Worm (Caenorhabditis elegans) whole organism, L1 larva: ENCODE data around the gene K10B3.5.

ENCODE experiments used
- C16A3.4 ChIP-seq: fragments of 150-350 bp; optimal IDR thresholded peaks from 2 replicates; lab custom pipeline; 2014; ENCODE audit warnings: missing biosample characterization, missing genetic modification characterization
- C34B4.2 ChIP-seq: sonication (generic microtip); optimal IDR thresholded peaks from 2 replicates; lab custom pipeline; 2017; ENCODE audit warnings: mild to moderate bottlenecking, missing genetic modification characterization, missing compliant biosample characterization
- F16B12.6 ChIP-seq: fragments of 150-350 bp; optimal IDR thresholded peaks from 2 replicates; lab custom pipeline; 2014; ENCODE audit warnings: missing biosample characterization, missing genetic modification characterization
- aly-2 ChIP-seq: fragments of 150-350 bp; optimal IDR thresholded peaks from 2 replicates; lab custom pipeline; 2014; ENCODE audit warnings: missing biosample characterization, missing genetic modification characterization
- ama-1 ChIP-seq: fragments of 150-350 bp; optimal IDR thresholded peaks from 2 replicates; lab custom pipeline; 2014
- blmp-1 ChIP-seq: fragments of 150-350 bp; optimal IDR thresholded peaks from 2 replicates; lab custom pipeline; 2014; ENCODE audit warnings: missing biosample characterization, missing genetic modification characterization
- ceh-82 ChIP-seq, 3 experiments: fragments of 150-350 bp in 1 of 3; sonication (generic microtip) in 2 of 3; optimal IDR thresholded peaks; 2 replicates each; lab custom pipeline; 2014 to 2017; ENCODE audit warnings: missing biosample characterization in 3 of 3, missing genetic modification characterization in 3 of 3
- dpl-1 ChIP-seq, 3 experiments: fragments of 150-350 bp in 2 of 3; sonication (generic microtip) in 1 of 3; optimal IDR thresholded peaks; 2 replicates each; lab custom pipeline; 2014 to 2017; ENCODE audit warnings: missing biosample characterization in 3 of 3, missing genetic modification characterization in 3 of 3, missing genetic modification reagents in 3 of 3
- dsc-1 ChIP-seq: sonication (generic microtip); optimal IDR thresholded peaks from 2 replicates; lab custom pipeline; 2016; ENCODE audit warnings: mild to moderate bottlenecking, missing genetic modification characterization, missing compliant biosample characterization
- efl-1 ChIP-seq, 4 experiments: fragments of 150-350 bp; optimal IDR thresholded peaks in 3 of 4; peaks in 1 of 4; 1 replicate in 1 of 4; 2 replicates in 3 of 4; lab custom pipeline; 2014; ENCODE audit warnings: missing biosample characterization in 2 of 4, missing genetic modification characterization in 2 of 4, missing genetic modification reagents in 2 of 4
- elt-2 ChIP-seq: sonication (generic microtip); optimal IDR thresholded peaks from 2 replicates; lab custom pipeline; 2016; ENCODE audit warnings: missing genetic modification characterization, mild to moderate bottlenecking, inconsistent platforms, missing compliant biosample characterization, missing genetic modification reagents
- elt-3 ChIP-seq, 6 experiments: fragments of 150-350 bp in 1 of 6; sonication (generic microtip); optimal IDR thresholded peaks; 2 replicates each; lab custom pipeline; 2017 to 2018; ENCODE audit warnings: missing biosample characterization in 6 of 6, missing genetic modification characterization in 6 of 6, inconsistent platforms in 1 of 6
- fkh-10 ChIP-seq: sonication (generic microtip); optimal IDR thresholded peaks from 2 replicates; lab custom pipeline; 2017; ENCODE audit warnings: missing biosample characterization, missing genetic modification reagents, missing genetic modification characterization
- fkh-4 ChIP-seq: sonication (generic microtip); optimal IDR thresholded peaks from 2 replicates; lab custom pipeline; 2016; ENCODE audit warnings: missing compliant biosample characterization, missing genetic modification characterization, borderline replicate concordance
- hpl-2 ChIP-seq: fragments of 150-350 bp; optimal IDR thresholded peaks from 2 replicates; lab custom pipeline; 2014; ENCODE audit warnings: missing biosample characterization, missing genetic modification reagents, missing genetic modification characterization
- irx-1 ChIP-seq: sonication (generic microtip); optimal IDR thresholded peaks from 2 replicates; lab custom pipeline; 2016; ENCODE audit warnings: missing genetic modification characterization, missing compliant biosample characterization
- isw-1 ChIP-seq: fragments of 200-800 bp; sonication (Bioruptor generic); IDR thresholded peaks from 2 replicates; pipeline ENCODE4 v1.3.6; 2022; ENCODE audit warnings: missing genetic modification characterization, missing compliant biosample characterization
- jun-1 ChIP-seq: fragments of 150-350 bp; optimal IDR thresholded peaks from 2 replicates; lab custom pipeline; 2014; ENCODE audit warnings: missing biosample characterization, missing genetic modification reagents, missing genetic modification characterization
- lin-14 ChIP-seq: fragments of 200-800 bp; sonication (Bioruptor generic); optimal IDR thresholded peaks from 2 replicates; lab custom pipeline; 2018; ENCODE audit warnings: mild to moderate bottlenecking, missing genetic modification characterization, moderate library complexity, missing compliant biosample characterization
- lin-15B ChIP-seq: fragments of 150-350 bp; sonication (generic microtip); optimal IDR thresholded peaks from 3 replicates; lab custom pipeline; 2014; ENCODE audit warnings: missing biosample characterization, missing genetic modification characterization
- lin-39 ChIP-seq: fragments of 150-350 bp; optimal IDR thresholded peaks from 2 replicates; lab custom pipeline; 2014; ENCODE audit warnings: missing biosample characterization, missing genetic modification reagents, missing genetic modification characterization
- lir-3 ChIP-seq: sonication (generic microtip); optimal IDR thresholded peaks from 2 replicates; lab custom pipeline; 2016; ENCODE audit warnings: mild to moderate bottlenecking, missing genetic modification characterization, moderate library complexity, missing compliant biosample characterization; ENCODE audit not compliant: poor library complexity
- mab-9 ChIP-seq: fragments of 200-800 bp; sonication (Bioruptor generic); IDR thresholded peaks from 2 replicates; pipeline ENCODE4 v1.3.6; 2022; ENCODE audit warnings: missing genetic modification reagents, missing genetic modification characterization, missing compliant biosample characterization
- nhr-12 ChIP-seq: sonication (generic microtip); optimal IDR thresholded peaks from 2 replicates; lab custom pipeline; 2017; ENCODE audit warnings: missing biosample characterization, missing genetic modification characterization
- nhr-20 ChIP-seq: sonication (generic microtip); optimal IDR thresholded peaks from 2 replicates; lab custom pipeline; 2016; ENCODE audit warnings: mild to moderate bottlenecking, missing genetic modification characterization, missing compliant biosample characterization
- nhr-28 ChIP-seq: fragments of 150-350 bp; optimal IDR thresholded peaks from 2 replicates; lab custom pipeline; 2014; ENCODE audit warnings: missing biosample characterization, missing genetic modification characterization
- nhr-85 ChIP-seq: sonication (generic microtip); peaks from one replicate; lab custom pipeline; 2016; ENCODE audit warnings: missing genetic modification characterization, inconsistent platforms, missing compliant biosample characterization
- nhr-90 ChIP-seq: sonication (generic microtip); optimal IDR thresholded peaks from 2 replicates; lab custom pipeline; 2016; ENCODE audit warnings: mild to moderate bottlenecking, missing genetic modification characterization, missing compliant biosample characterization; ENCODE audit not compliant: poor library complexity
- pax-3 ChIP-seq: fragments of 200-800 bp; sonication (Bioruptor generic); optimal IDR thresholded peaks from 2 replicates; lab custom pipeline; 2018; ENCODE audit warnings: mild to moderate bottlenecking, missing genetic modification characterization, moderate library complexity, missing compliant biosample characterization
- skn-1 ChIP-seq: fragments of 150-350 bp; optimal IDR thresholded peaks from 2 replicates; lab custom pipeline; 2014; ENCODE audit warnings: missing biosample characterization, missing genetic modification characterization
- sox-4 ChIP-seq: sonication (generic microtip); optimal IDR thresholded peaks from 2 replicates; lab custom pipeline; 2016; ENCODE audit warnings: missing genetic modification characterization, missing compliant biosample characterization
- tlp-1 ChIP-seq: fragments of 150-350 bp; optimal IDR thresholded peaks from 2 replicates; lab custom pipeline; 2014; ENCODE audit warnings: missing biosample characterization, missing genetic modification characterization
- unc-62 ChIP-seq: fragments of 150-350 bp; optimal IDR thresholded peaks from 2 replicates; lab custom pipeline; 2014; ENCODE audit warnings: missing biosample characterization, missing genetic modification reagents, missing genetic modification characterization
- unc-98 ChIP-seq: fragments of 200-800 bp; sonication (Bioruptor generic); IDR thresholded peaks from 2 replicates; pipeline ENCODE4 v1.3.6; 2022; ENCODE audit warnings: missing genetic modification characterization, missing compliant biosample characterization
- xbp-1 ChIP-seq: sonication (generic microtip); optimal IDR thresholded peaks from 2 replicates; lab custom pipeline; 2016; ENCODE audit warnings: missing genetic modification characterization, missing compliant biosample characterization
- ztf-11 ChIP-seq, 2 experiments: sonication (generic microtip); optimal IDR thresholded peaks; 2 replicates each; lab custom pipeline; 2016 to 2017; ENCODE audit warnings: missing genetic modification characterization in 2 of 2, missing biosample characterization in 1 of 2, missing compliant biosample characterization in 1 of 2

Gene K10B3.5

DNA sequence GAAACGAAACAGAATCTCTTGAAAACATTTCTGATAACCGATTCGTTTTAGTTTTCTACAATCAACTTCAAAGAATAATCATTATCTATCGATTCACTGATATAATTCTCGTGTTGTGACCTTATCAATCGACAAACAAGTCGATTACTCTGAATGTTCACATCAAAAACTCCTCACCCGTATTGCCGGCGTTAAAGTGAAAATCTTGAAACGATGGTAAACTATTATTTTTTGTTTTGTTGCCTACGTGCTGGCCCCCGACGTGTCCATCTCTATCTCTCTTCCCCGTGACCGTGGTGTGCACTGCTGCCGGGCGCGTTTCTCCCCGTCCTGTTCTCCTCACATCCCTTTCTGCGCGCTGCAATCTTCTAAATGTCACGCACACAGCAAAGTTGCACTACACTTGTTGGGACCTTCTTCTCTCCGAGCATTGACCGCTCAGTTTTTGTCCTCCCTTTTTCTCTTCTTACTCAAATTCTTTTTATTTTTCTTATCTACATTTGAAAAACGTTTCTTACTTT, 16.3 kb downstream of the K10B3.5 start (continued):
- TF ChIP-seq C16A3.4 (tag; lab: Kevin White, UChicago) (no peak), fkh-10 (GFP tag; lab: Kevin White, UChicago) (peak; percentile 34), C34B4.2 (no peak)

DNA sequence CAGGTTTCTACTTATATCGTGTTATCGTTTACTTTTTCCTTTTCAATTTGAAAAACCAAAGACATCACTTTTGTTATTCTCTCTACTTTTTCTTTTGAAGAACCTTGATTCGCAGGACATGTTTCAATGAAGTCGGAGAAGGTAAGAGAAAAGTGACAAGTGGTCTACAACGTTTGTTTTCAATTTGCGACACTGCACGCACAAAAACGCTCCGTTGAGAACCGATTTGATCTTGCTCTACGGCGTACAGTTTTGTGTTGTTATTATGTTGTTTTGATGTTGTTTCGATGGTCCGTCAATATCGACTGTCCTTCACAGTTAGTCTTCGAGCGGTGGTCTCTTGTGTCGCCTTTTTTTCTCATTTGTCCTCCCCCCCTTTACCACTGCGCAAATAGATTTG, 16.9 kb downstream of the K10B3.5 start, which contains the start of gene pccb-1:
Gene pccb-1, plus strand, starts transcription at position 127 of the 400 bp plus-strand sequence.
- TF ChIP-seq F16B12.6, result no peak
- TF ChIP-seq pax-3 (tag; lab: Kevin White, UChicago), result no peak
- TF ChIP-seq ama-1 (lab: Kevin White, UChicago), result no peak
- no peak for TF ChIP-seq fkh-4 (tag; lab: Kevin White, UChicago)
- peak in 1 of 3 experiments; percentile 10 for TF ChIP-seq dpl-1 (GFP tag; optimal IDR thresholded peaks at IDR 0.05; lab: Kevin White, UChicago)
- no peak for TF ChIP-seq efl-1 (optimal IDR thresholded peaks at IDR 0.05; lab: Kevin White, UChicago)
- peak in 1 of 2 experiments; percentile 91 for TF ChIP-seq efl-1 (GFP tag; optimal IDR thresholded peaks at IDR 0.05 in 1 of 2; lab: Kevin White, UChicago)
- no peak for TF ChIP-seq elt-2 (tag; lab: Kevin White, UChicago)
- no peak for TF ChIP-seq lin-39 (tag; lab: Kevin White, UChicago)
- no peak for TF ChIP-seq aly-2 (tag; lab: Kevin White, UChicago)
- TF ChIP-seq elt-3 (tag; optimal IDR thresholded peaks at IDR 0.05; lab: Kevin White, UChicago), result no peak
- TF ChIP-seq lin-15B (tag; lab: Kevin White, UChicago), result no peak
- TF ChIP-seq dsc-1, result no peak
- TF ChIP-seq sox-4 (tag; lab: Kevin White, UChicago), result no peak
- no peak for TF ChIP-seq jun-1 (tag; lab: Kevin White, UChicago)
- no peak for TF ChIP-seq ztf-11 (tag; optimal IDR thresholded peaks at IDR 0.05; lab: Kevin White, UChicago)
- peak; percentile 54 for TF ChIP-seq blmp-1 (tag; lab: Kevin White, UChicago)
- TF ChIP-seq nhr-12 (tag; lab: Kevin White, UChicago), result no peak

DNA sequence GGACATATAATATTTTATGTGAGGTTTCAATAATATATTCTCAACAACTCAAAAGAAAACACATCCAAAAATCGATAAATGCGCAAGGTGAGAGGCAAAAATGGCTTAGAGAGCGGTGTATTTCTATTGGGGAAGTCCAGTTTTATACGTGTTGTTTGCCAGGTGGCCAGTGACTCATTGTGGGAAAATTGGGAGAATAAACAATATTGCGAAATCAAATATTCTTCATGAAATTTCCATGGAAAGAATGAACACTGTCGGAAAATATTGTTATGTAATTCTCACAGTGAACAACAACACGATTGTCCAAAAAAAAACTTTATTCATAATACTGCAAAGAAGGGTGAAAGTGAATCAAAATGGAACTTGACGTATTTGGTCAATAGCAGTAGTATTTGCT, 18.6 kb downstream of the K10B3.5 start:
- TF ChIP-seq efl-1 (optimal IDR thresholded peaks at IDR 0.05; lab: Kevin White, UChicago) (no peak), efl-1 (GFP tag; optimal IDR thresholded peaks at IDR 0.05 in 1 of 2; lab: Kevin White, UChicago) (peak in 1 of 2 experiments; percentile 60), nhr-20 (no peak)

ce11 chrX:3087245-3087644, 19.0 kb downstream of the K10B3.5 start, which contains the start of gene F52E4.5:
TSS of gene F52E4.5 (minus strand) at chrX:3087345.
- TF ChIP-seq efl-1 (optimal IDR thresholded peaks at IDR 0.05; lab: Kevin White, UChicago) (no peak), efl-1 (GFP tag; optimal IDR thresholded peaks at IDR 0.05 in 1 of 2; lab: Kevin White, UChicago) (no peak), nhr-85 (no peak), xbp-1 (tag; lab: Kevin White, UChicago) (no peak), C34B4.2 (no peak), irx-1 (tag; lab: Kevin White, UChicago) (no peak), unc-98 (GFP tag; lab: Robert Waterston, UW) (no peak), hpl-2 (no peak), ama-1 (lab: Kevin White, UChicago) (no peak), fkh-10 (GFP tag; lab: Kevin White, UChicago) (no peak), skn-1 (no peak), nhr-90 (no peak), unc-62 (GFP tag; lab: Kevin White, UChicago) (no peak), lin-39 (tag; lab: Kevin White, UChicago) (no peak)

ce11 chrX:3080825-3081224, 25.5 kb downstream of the K10B3.5 start, which contains the start of gene twk-16:
TSS of gene twk-16 (plus strand) at chrX:3081125.
- TF ChIP-seq tlp-1, result no peak
- no peak for TF ChIP-seq mab-9
- no peak for TF ChIP-seq fkh-4 (tag; lab: Kevin White, UChicago)
- TF ChIP-seq, all 84 proteins: peak for 0

DNA sequence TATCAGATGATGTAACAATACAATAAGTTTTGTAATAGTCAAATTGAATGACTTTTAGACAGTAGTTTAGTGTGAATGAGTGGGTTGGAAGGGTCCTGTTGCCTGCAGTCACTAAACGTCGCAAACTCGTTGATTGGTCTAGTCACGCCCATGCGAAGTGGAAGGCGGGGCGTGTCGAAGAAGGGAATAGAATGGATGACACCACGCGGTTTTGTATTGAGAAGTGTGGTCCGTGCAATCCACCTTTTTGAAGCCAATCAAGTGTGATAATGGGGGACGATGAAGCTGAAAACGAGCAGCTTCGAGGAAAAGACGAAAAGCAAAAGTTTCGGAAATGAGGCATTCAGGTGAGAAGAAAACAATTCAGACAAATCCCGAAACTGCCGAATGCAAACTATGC, 36.0 kb downstream of the K10B3.5 start, which contains the start of gene ceh-31:
Gene ceh-31, minus strand, starts transcription at position 101 of the 400 bp plus-strand sequence.
- no peak for TF ChIP-seq nhr-28
- no peak for TF ChIP-seq lir-3 (tag; lab: Kevin White, UChicago)
- no peak for TF ChIP-seq ceh-82 (tag; optimal IDR thresholded peaks at IDR 0.05; lab: Kevin White, UChicago)
- TF ChIP-seq F16B12.6, result no peak
- TF ChIP-seq isw-1 (GFP tag; lab: Robert Waterston, UW), result no peak
- no peak for TF ChIP-seq lin-14 (GFP tag; lab: Kevin White, UChicago)
- TF ChIP-seq, all 84 proteins: peak for 0
